Fruit fly (Drosophila melanogaster): ENCODE data around the gene aop.

aop gene

DNA sequence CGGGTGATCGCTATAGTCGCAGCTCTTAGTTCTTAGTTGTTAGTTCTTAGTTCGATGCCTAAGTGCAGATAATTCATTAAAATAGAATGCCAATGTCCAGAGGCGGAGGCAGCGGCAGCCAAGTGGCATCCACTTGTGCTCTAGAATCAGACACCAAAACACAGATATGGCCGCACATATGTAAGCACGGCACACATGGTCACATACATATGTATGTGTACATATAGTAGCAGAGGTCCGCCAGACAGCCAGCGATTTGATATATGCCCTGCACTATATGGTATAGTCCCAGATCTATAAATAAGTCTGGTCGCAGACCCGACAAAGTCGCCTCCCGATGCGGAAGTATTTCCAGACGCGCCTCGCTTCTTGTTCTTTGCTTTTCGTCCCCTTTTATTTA lies 2.1 kb upstream of the aop start:
- TF ChIP-seq CG1621 (tag; optimal IDR thresholded peaks at IDR 0.05): no peak
- TF ChIP-seq CG32006 (GFP tag; optimal IDR thresholded peaks at IDR 0.05): no peak
- no peak for TF ChIP-seq CG6808 (GFP tag; optimal IDR thresholded peaks at IDR 0.05)
- no peak for TF ChIP-seq cyc (GFP tag; optimal IDR thresholded peaks at IDR 0.05)
- no peak for TF ChIP-seq CG6854 (GFP tag; optimal IDR thresholded peaks at IDR 0.05)
- TF ChIP-seq fkh (GFP tag; optimal IDR thresholded peaks at IDR 0.05): no peak
- TF ChIP-seq esn (GFP tag; optimal IDR thresholded peaks at IDR 0.05): no peak
- no peak for TF ChIP-seq Eip75B (GFP tag; optimal IDR thresholded peaks at IDR 0.05)
- TF ChIP-seq topi (GFP tag; optimal IDR thresholded peaks at IDR 0.05): no peak
- TF ChIP-seq Ets21C (GFP tag; optimal IDR thresholded peaks at IDR 0.05): no peak
- TF ChIP-seq Smox (GFP tag; optimal IDR thresholded peaks at IDR 0.05): no peak
- no peak for TF ChIP-seq spab (GFP tag; optimal IDR thresholded peaks at IDR 0.05)
- TF ChIP-seq CG6276 (GFP tag; optimal IDR thresholded peaks at IDR 0.05): no peak
- TF ChIP-seq CG3032 (tag; optimal IDR thresholded peaks at IDR 0.05): no peak

- peak; percentile 94 for TF ChIP-seq svp (GFP tag)
- no peak for TF ChIP-seq Hr38 (GFP tag; optimal IDR thresholded peaks at IDR 0.05)
- TF ChIP-seq CG31627 (GFP tag; optimal IDR thresholded peaks at IDR 0.05): peak; percentile 67
- TF ChIP-seq Hr4 (GFP tag; optimal IDR thresholded peaks at IDR 0.05): peak; percentile 82
- TF ChIP-seq CG7368 (GFP tag; optimal IDR thresholded peaks at IDR 0.05): peak; percentile 77
- peak; percentile 68 for TF ChIP-seq CG6854 (GFP tag; optimal IDR thresholded peaks at IDR 0.05)
- peak; percentile 71 for TF ChIP-seq CG11762 (GFP tag; optimal IDR thresholded peaks at IDR 0.05; ENCODE audit: insufficient read depth)
- TF ChIP-seq CG16779 (tag; optimal IDR thresholded peaks at IDR 0.05): peak; percentile 72
- peak; percentile 92 for TF ChIP-seq CG15336 (GFP tag; IDR thresholded peaks at IDR 0.05)
- peak; percentile 83 for TF ChIP-seq net (GFP tag; optimal IDR thresholded peaks at IDR 0.05)
- peak; percentile 86 for TF ChIP-seq CG6792 (GFP tag; optimal IDR thresholded peaks at IDR 0.05)
- peak; percentile 86 for TF ChIP-seq pdm3 (GFP tag; optimal IDR thresholded peaks at IDR 0.05)
- TF ChIP-seq Sox15 (GFP tag; optimal IDR thresholded peaks at IDR 0.05): peak; percentile 74
- TF ChIP-seq Eip78C (GFP tag): peak; percentile 96
- TF ChIP-seq CG8319 (GFP tag; optimal IDR thresholded peaks at IDR 0.05): peak; percentile 72
- peak; percentile 84 for TF ChIP-seq CG8632 (GFP tag; optimal IDR thresholded peaks at IDR 0.05)
- TF ChIP-seq Smox (GFP tag; optimal IDR thresholded peaks at IDR 0.05): peak; percentile 79
- TF ChIP-seq Eip93F (GFP tag; optimal IDR thresholded peaks at IDR 0.05): no peak
- peak; percentile 73 for TF ChIP-seq CG11902 (GFP tag; optimal IDR thresholded peaks at IDR 0.05)
- peak; percentile 70 for TF ChIP-seq Hr39 (GFP tag; optimal IDR thresholded peaks at IDR 0.05)
- peak; percentile 89 for TF ChIP-seq achi (GFP tag; optimal IDR thresholded peaks at IDR 0.05)
- TF ChIP-seq vri (GFP tag; optimal IDR thresholded peaks at IDR 0.05): peak; percentile 55
- peak; percentile 92 for TF ChIP-seq eg (GFP tag; IDR thresholded peaks at IDR 0.05)
- TF ChIP-seq Ets21C (GFP tag; optimal IDR thresholded peaks at IDR 0.05): peak; percentile 54
- TF ChIP-seq fd59A (GFP tag; optimal IDR thresholded peaks at IDR 0.05): peak; percentile 82
- TF ChIP-seq CG6276 (GFP tag; optimal IDR thresholded peaks at IDR 0.05): peak; percentile 84
- peak; percentile 71 for TF ChIP-seq CG9139 (GFP tag; optimal IDR thresholded peaks at IDR 0.05)
- peak; percentile 89 for TF ChIP-seq Ets96B (tag; optimal IDR thresholded peaks at IDR 0.05)
- peak; percentile 81 for TF ChIP-seq lz (GFP tag; optimal IDR thresholded peaks at IDR 0.05)
- peak; percentile 85 for TF ChIP-seq topi (GFP tag; optimal IDR thresholded peaks at IDR 0.05)
- TF ChIP-seq CG4318 (GFP tag; optimal IDR thresholded peaks at IDR 0.05): peak; percentile 78
- TF ChIP-seq CG34406 (GFP tag; optimal IDR thresholded peaks at IDR 0.05): peak; percentile 87
- TF ChIP-seq CG6163 (GFP tag; IDR thresholded peaks at IDR 0.05): peak; percentile 94
- peak; percentile 81 for TF ChIP-seq esn (GFP tag; optimal IDR thresholded peaks at IDR 0.05)
- peak; percentile 85 for TF ChIP-seq CG6808 (GFP tag; optimal IDR thresholded peaks at IDR 0.05)
- peak; percentile 35 for TF ChIP-seq fd85E (GFP tag; optimal IDR thresholded peaks at IDR 0.05)
- TF ChIP-seq spab (GFP tag; optimal IDR thresholded peaks at IDR 0.05): peak; percentile 79
- TF ChIP-seq acj6 (GFP tag; optimal IDR thresholded peaks at IDR 0.05): peak; percentile 84
- TF ChIP-seq Gug (GFP tag; IDR thresholded peaks at IDR 0.05): peak; percentile 78
- peak; percentile 72 to 83 for TF ChIP-seq ss (GFP tag; optimal IDR thresholded peaks at IDR 0.05)
- peak; percentile 79 for TF ChIP-seq cyc (GFP tag; optimal IDR thresholded peaks at IDR 0.05)
- TF ChIP-seq Blimp-1 (GFP tag; optimal IDR thresholded peaks at IDR 0.05): peak; percentile 12
- TF ChIP-seq CG1621 (tag; optimal IDR thresholded peaks at IDR 0.05): peak; percentile 84
- peak; percentile 87 for TF ChIP-seq Eip75B (GFP tag; optimal IDR thresholded peaks at IDR 0.05)
- TF ChIP-seq Lpt (GFP tag; optimal IDR thresholded peaks at IDR 0.05): peak; percentile 81
- peak; percentile 76 for TF ChIP-seq CG11294 (GFP tag; IDR thresholded peaks at IDR 0.05)
Measured at dm6 chr2L:2180120-2180539, 1.6 kb upstream of the aop start.
